Fruit fly (Drosophila melanogaster) whole organism, embryonic: ENCODE data around the gene Mon1.

ENCODE experiments used
- Aef1 ChIP-seq: fragments of 200-800 bp; sonication (Bioruptor generic); IDR thresholded peaks from 3 replicates; pipeline ENCODE4 v1.3.6; 2022; ENCODE audit warnings: missing biosample characterization, missing genetic modification characterization
- CG10543 ChIP-seq: fragments of 200-800 bp; sonication (Bioruptor generic); optimal IDR thresholded peaks from 3 replicates; lab custom pipeline; 2017; ENCODE audit warnings: missing biosample characterization, mild to moderate bottlenecking, missing genetic modification characterization, moderate library complexity
- CG10654 ChIP-seq: fragments of 200-800 bp; sonication (Bioruptor generic); optimal IDR thresholded peaks from 2 replicates; lab custom pipeline; 2016; ENCODE audit warnings: missing biosample characterization, missing genetic modification characterization
- CG12391 ChIP-seq: fragments of 200-800 bp; sonication (Bioruptor generic); optimal IDR thresholded peaks from 3 replicates; lab custom pipeline; 2018; ENCODE audit warnings: missing biosample characterization, mild to moderate bottlenecking, missing genetic modification characterization, moderate library complexity
- CG14014 ChIP-seq: fragments of 200-800 bp; sonication (Bioruptor generic); IDR thresholded peaks from 2 replicates; pipeline ENCODE4 v1.3.6; 2022; ENCODE audit warnings: missing biosample characterization, missing genetic modification characterization
- CG14441 ChIP-seq: fragments of 200-800 bp; sonication (Bioruptor generic); IDR thresholded peaks from 2 replicates; pipeline ENCODE4 v1.3.6; 2022; ENCODE audit warnings: missing biosample characterization, missing genetic modification characterization
- CG14667 ChIP-seq: fragments of 200-800 bp; sonication (Bioruptor generic); IDR thresholded peaks from 2 replicates; pipeline ENCODE4 v1.3.6; 2022; ENCODE audit warnings: missing biosample characterization, missing genetic modification characterization
- CG15269 ChIP-seq: fragments of 200-800 bp; sonication (Bioruptor generic); optimal IDR thresholded peaks from 2 replicates; lab custom pipeline; 2018; ENCODE audit warnings: missing biosample characterization, mild to moderate bottlenecking, missing genetic modification characterization, moderate library complexity
- CG17829 ChIP-seq: fragments of 200-800 bp; optimal IDR thresholded peaks from 2 replicates; lab custom pipeline; 2019; ENCODE audit warnings: missing biosample characterization, mild to moderate bottlenecking, missing genetic modification characterization, moderate library complexity
- CG1792 ChIP-seq: fragments of 200-800 bp; sonication (Bioruptor generic); optimal IDR thresholded peaks from 2 replicates; lab custom pipeline; 2016; ENCODE audit warnings: missing biosample characterization, missing genetic modification characterization
- CG18476 ChIP-seq: fragments of 200-800 bp; sonication (Bioruptor generic); optimal IDR thresholded peaks from 2 replicates; lab custom pipeline; 2016; ENCODE audit warnings: missing biosample characterization, mild to moderate bottlenecking, missing genetic modification characterization
- CG18599 ChIP-seq: fragments of 200-800 bp; sonication (Bioruptor generic); optimal IDR thresholded peaks from 3 replicates; lab custom pipeline; 2017; ENCODE audit warnings: missing biosample characterization, missing genetic modification characterization, mild to moderate bottlenecking, moderate library complexity, missing genetic modification reagents
- CG3065 ChIP-seq: fragments of 200-800 bp; sonication (Bioruptor generic); optimal IDR thresholded peaks from 2 replicates; lab custom pipeline; 2016; ENCODE audit warnings: missing biosample characterization, missing genetic modification characterization
- CG3163 ChIP-seq: fragments of 200-800 bp; sonication (Bioruptor generic); optimal IDR thresholded peaks from 3 replicates; lab custom pipeline; 2016; ENCODE audit warnings: missing biosample characterization, missing genetic modification characterization
- CG32772 ChIP-seq: fragments of 200-800 bp; sonication (Bioruptor generic); IDR thresholded peaks from 2 replicates; pipeline ENCODE4 v1.3.6; 2022; ENCODE audit warnings: missing biosample characterization, missing genetic modification characterization
- CG6854 ChIP-seq: fragments of 200-800 bp; sonication (Bioruptor generic); optimal IDR thresholded peaks from 3 replicates; lab custom pipeline; 2017; ENCODE audit warnings: missing biosample characterization, mild to moderate bottlenecking, missing genetic modification characterization
- CG7372 ChIP-seq: fragments of 200-800 bp; sonication (Bioruptor generic); IDR thresholded peaks from 2 replicates; pipeline ENCODE4 v1.3.6; 2022; ENCODE audit warnings: missing biosample characterization, missing genetic modification characterization
- CG8478 ChIP-seq: fragments of >200 bp; optimal IDR thresholded peaks from 2 replicates; lab custom pipeline; 2018
- CG9215 ChIP-seq: fragments of 200-800 bp; sonication (Bioruptor generic); IDR thresholded peaks from 2 replicates; pipeline ENCODE4 v1.3.6; 2022; ENCODE audit warnings: missing biosample characterization, missing genetic modification characterization
- CG9876 ChIP-seq: fragments of 200-800 bp; sonication (Bioruptor generic); optimal IDR thresholded peaks from 2 replicates; lab custom pipeline; 2016; ENCODE audit warnings: missing biosample characterization, missing genetic modification characterization
- CG9932 ChIP-seq: fragments of 200-800 bp; sonication (Bioruptor generic); IDR thresholded peaks from 2 replicates; pipeline ENCODE4 v1.3.6; 2022; ENCODE audit warnings: missing biosample characterization, missing genetic modification characterization
- CTCF ChIP-seq: fragments of 200-800 bp; sonication (Bioruptor generic); optimal IDR thresholded peaks from 2 replicates; lab custom pipeline; 2017; ENCODE audit warnings: missing biosample characterization, mild to moderate bottlenecking, missing genetic modification characterization, moderate library complexity
- Ets65A ChIP-seq: fragments of 200-800 bp; sonication (Bioruptor generic); peaks from one replicate; lab custom pipeline; 2016; ENCODE audit warnings: missing biosample characterization, missing genetic modification characterization
- GATAe ChIP-seq: fragments of 200-800 bp; sonication (Bioruptor generic); conservative IDR thresholded peaks from 2 replicates; pipeline ENCODE4 v1.3.6; 2022; ENCODE audit warnings: missing biosample characterization, missing genetic modification characterization
- Gug ChIP-seq: fragments of 200-800 bp; sonication (Bioruptor generic); IDR thresholded peaks from 4 replicates; pipeline ENCODE4 v1.3.6; 2022; ENCODE audit warnings: missing biosample characterization, missing genetic modification characterization
- Hr51 ChIP-seq, 2 experiments: fragments of 200-800 bp; sonication (Bioruptor generic); optimal IDR thresholded peaks; 2 replicates in 1 of 2; 3 replicates in 1 of 2; lab custom pipeline; 2016 to 2018; ENCODE audit warnings: missing biosample characterization in 2 of 2, missing genetic modification characterization in 2 of 2, mild to moderate bottlenecking in 1 of 2, moderate library complexity in 1 of 2
- Mad ChIP-seq: fragments of 200-800 bp; sonication (Bioruptor generic); optimal IDR thresholded peaks from 2 replicates; lab custom pipeline; 2016; ENCODE audit warnings: missing biosample characterization, missing genetic modification characterization
- Nf-YA ChIP-seq: fragments of 200-800 bp; sonication (Bioruptor generic); IDR thresholded peaks from 2 replicates; pipeline ENCODE4 v1.3.6; 2022; ENCODE audit warnings: missing biosample characterization, missing genetic modification characterization
- Pdp1 ChIP-seq, 2 experiments: fragments of 200-800 bp; sonication (Bioruptor generic); optimal IDR thresholded peaks; 3 replicates each; lab custom pipeline; 2016; ENCODE audit warnings: missing biosample characterization in 2 of 2, missing genetic modification characterization in 2 of 2, mild to moderate bottlenecking in 1 of 2, moderate library complexity in 1 of 2
- Ptx1 ChIP-seq: fragments of 200-800 bp; sonication (Bioruptor generic); IDR thresholded peaks from 2 replicates; pipeline ENCODE4 v1.3.6; 2022; ENCODE audit warnings: missing biosample characterization, missing genetic modification characterization
- Spps ChIP-seq: fragments of 200-800 bp; sonication (Bioruptor generic); optimal IDR thresholded peaks from 2 replicates; lab custom pipeline; 2018; ENCODE audit warnings: missing biosample characterization, mild to moderate bottlenecking, missing genetic modification characterization
- aop ChIP-seq: fragments of 200-800 bp; sonication (Bioruptor generic); IDR thresholded peaks from 2 replicates; pipeline ENCODE4 v1.3.6; 2022; ENCODE audit warnings: missing biosample characterization, missing genetic modification characterization
- bab2 ChIP-seq: fragments of 200-800 bp; sonication (Bioruptor generic); optimal IDR thresholded peaks from 2 replicates; lab custom pipeline; 2016; ENCODE audit warnings: missing biosample characterization, missing genetic modification characterization
- bigmax ChIP-seq: fragments of 200-800 bp; sonication (Bioruptor generic); optimal IDR thresholded peaks from 2 replicates; lab custom pipeline; 2018; ENCODE audit warnings: missing biosample characterization, mild to moderate bottlenecking, missing genetic modification characterization
- btn ChIP-seq: fragments of 200-800 bp; sonication (Bioruptor generic); optimal IDR thresholded peaks from 2 replicates; lab custom pipeline; 2016; ENCODE audit warnings: missing biosample characterization, missing genetic modification characterization
- cato ChIP-seq: fragments of 200-800 bp; sonication (Bioruptor generic); optimal IDR thresholded peaks from 2 replicates; lab custom pipeline; 2016; ENCODE audit warnings: missing biosample characterization, missing genetic modification characterization, borderline replicate concordance
- ewg ChIP-seq: fragments of 200-800 bp; sonication (Bioruptor generic); optimal IDR thresholded peaks from 3 replicates; lab custom pipeline; 2017; ENCODE audit warnings: mild to moderate bottlenecking, missing biosample characterization, missing genetic modification reagents, missing genetic modification characterization
- fd96Cb ChIP-seq: fragments of 200-800 bp; sonication (Bioruptor generic); optimal IDR thresholded peaks from 2 replicates; lab custom pipeline; 2018; ENCODE audit warnings: missing biosample characterization, mild to moderate bottlenecking, missing genetic modification characterization, moderate library complexity
- ftz-f1 ChIP-seq: fragments of 200-800 bp; sonication (Bioruptor generic); optimal IDR thresholded peaks from 2 replicates; lab custom pipeline; 2016; ENCODE audit warnings: missing biosample characterization, missing genetic modification characterization
- gce ChIP-seq: fragments of 200-800 bp; sonication (Bioruptor generic); IDR thresholded peaks from 3 replicates; pipeline ENCODE4 v1.3.6; 2022; ENCODE audit warnings: missing biosample characterization, missing genetic modification characterization
- hkb ChIP-seq, 2 experiments: fragments of 200-800 bp in 1 of 2; fragments of >200 bp in 1 of 2; sonication (Bioruptor generic) in 1 of 2; IDR thresholded peaks in 1 of 2; optimal IDR thresholded peaks in 1 of 2; 2 replicates each; pipeline versions ENCODE4 v1.3.6 to Lab custom; 2017 to 2022; ENCODE audit warnings: missing biosample characterization in 1 of 2, missing genetic modification characterization in 1 of 2
- knrl ChIP-seq: fragments of 200-800 bp; sonication (Bioruptor generic); IDR thresholded peaks from 3 replicates; pipeline ENCODE4 v1.3.6; 2022; ENCODE audit warnings: missing biosample characterization, missing genetic modification characterization; ENCODE audit not compliant: partially characterized antibody
- pho ChIP-seq: fragments of 200-800 bp; sonication (Bioruptor generic); optimal IDR thresholded peaks from 2 replicates; lab custom pipeline; 2016; ENCODE audit warnings: missing biosample characterization, missing genetic modification characterization
- pros ChIP-seq: fragments of 200-800 bp; sonication (Bioruptor generic); optimal IDR thresholded peaks from 3 replicates; lab custom pipeline; 2019; ENCODE audit warnings: missing biosample characterization, mild to moderate bottlenecking, missing genetic modification characterization, moderate library complexity
- sim ChIP-seq: fragments of 200-800 bp; sonication (Bioruptor generic); IDR thresholded peaks from 2 replicates; pipeline ENCODE4 v1.3.6; 2022; ENCODE audit warnings: missing biosample characterization, missing genetic modification characterization
- sna ChIP-seq: fragments of 200-800 bp; sonication (Bioruptor generic); IDR thresholded peaks from 2 replicates; pipeline ENCODE4 v1.3.6; 2022; ENCODE audit warnings: missing biosample characterization, missing genetic modification characterization; ENCODE audit not compliant: partially characterized antibody
- tx ChIP-seq: fragments of 200-800 bp; sonication (Bioruptor generic); optimal IDR thresholded peaks from 2 replicates; lab custom pipeline; 2016; ENCODE audit warnings: missing biosample characterization, missing genetic modification characterization
- vfl ChIP-seq: fragments of 200-800 bp; sonication (Bioruptor generic); optimal IDR thresholded peaks from 2 replicates; lab custom pipeline; 2016; ENCODE audit warnings: missing biosample characterization, missing genetic modification characterization
- zen ChIP-seq: fragments of 200-800 bp; sonication (Bioruptor generic); optimal IDR thresholded peaks from 3 replicates; lab custom pipeline; 2018; ENCODE audit warnings: missing biosample characterization, mild to moderate bottlenecking, missing genetic modification characterization, moderate library complexity
- zen2 ChIP-seq: fragments of 200-800 bp; sonication (Bioruptor generic); IDR thresholded peaks from 3 replicates; pipeline ENCODE4 v1.3.6; 2022; ENCODE audit warnings: missing biosample characterization, missing genetic modification characterization; ENCODE audit not compliant: partially characterized antibody

Gene Mon1

dm6 chr2L:4810044-4810609 is 40.3 kb upstream of the Mon1 start:
- TF ChIP-seq CG9932 (peak; percentile 56; the same call in 1 of the 2 replicates), CG6854 (GFP tag; lab: Kevin White, UChicago) (no peak), CG18599 (GFP tag; lab: Kevin White, UChicago) (peak; percentile 36), CG14441 (GFP tag; lab: Robert Waterston, UW) (no peak), Hr51 (GFP tag; optimal IDR thresholded peaks at IDR 0.05; lab: Kevin White, UChicago) (peak; percentile 2 to 62), CG3163 (GFP tag; lab: Kevin White, UChicago) (no peak), CG32772 (GFP tag; lab: Robert Waterston, UW) (peak; percentile 71), Aef1 (peak; percentile 37; the same call in 1 of the 3 replicates), CG10543 (GFP tag; lab: Kevin White, UChicago) (peak; percentile 84), fd96Cb (no peak), sna (GFP tag; lab: Robert Waterston, UW) (0 out of 2 replicates have a peak, but pooled peaks have one; percentile 53), CG9215 (GFP tag; lab: Robert Waterston, UW) (no peak), CG18476 (no peak), Spps (tag; lab: Kevin White, UChicago) (peak; percentile 8), CG14667 (no peak), Ets65A (GFP tag; lab: Kevin White, UChicago) (peak; percentile 36), Ptx1 (0 out of 2 replicates have a peak, but pooled peaks have one; percentile 25), knrl (GFP tag; lab: Robert Waterston, UW) (peak; percentile 38; the same call in 1 of the 3 replicates), hkb (optimal IDR thresholded peaks at IDR 0.05; lab: Kevin White, UChicago) (no peak), hkb (GFP tag; IDR thresholded peaks at IDR 0.05; lab: Robert Waterston, UW) (peak; percentile 60), bigmax (GFP tag; lab: Kevin White, UChicago) (no peak), gce (GFP tag; lab: Robert Waterston, UW) (no peak), CG12391 (tag; lab: Kevin White, UChicago) (peak; percentile 69), GATAe (peak; percentile 42; the same call in 1 of the 2 replicates), tx (no peak), btn (GFP tag; lab: Kevin White, UChicago) (no peak), bab2 (GFP tag; lab: Kevin White, UChicago) (no peak), CG1792 (GFP tag; lab: Kevin White, UChicago) (no peak), CG10654 (GFP tag; lab: Kevin White, UChicago) (no peak), CG15269 (tag; lab: Kevin White, UChicago) (peak; percentile 58), zen2 (no peak), Mad (peak; percentile 48), ftz-f1 (GFP tag; lab: Kevin White, UChicago) (peak; percentile 91), pros (GFP tag; lab: Kevin White, UChicago) (peak; percentile 42), CTCF (GFP tag; lab: Kevin White, UChicago) (peak; percentile 48), CG7372 (GFP tag; lab: Robert Waterston, UW) (0 out of 2 replicates have a peak, but pooled peaks have one; percentile 26), zen (tag; lab: Kevin White, UChicago) (no peak), CG3065 (GFP tag; lab: Kevin White, UChicago) (no peak), aop (GFP tag; lab: Robert Waterston, UW) (no peak), cato (no peak), CG17829 (peak; percentile 64), ewg (GFP tag; lab: Kevin White, UChicago) (peak; percentile 30), pho (GFP tag; lab: Kevin White, UChicago) (no peak), sim (GFP tag; lab: Robert Waterston, UW) (no peak), Gug (GFP tag; lab: Robert Waterston, UW) (no peak), CG14014 (GFP tag; lab: Robert Waterston, UW) (peak; percentile 50; the same call in 1 of the 2 replicates), vfl (GFP tag; lab: Kevin White, UChicago) (peak; percentile 56), CG9876 (no peak), Pdp1 (GFP tag; optimal IDR thresholded peaks at IDR 0.05; lab: Kevin White, UChicago) (peak in 1 of 2 experiments; percentile 33), CG8478 (lab: Kevin White, UChicago) (peak; percentile 65), Nf-YA (peak; percentile 31; the same call in 1 of the 2 replicates)
